Worm (Caenorhabditis elegans) whole organism, early embryonic: ENCODE data around the gene Y62F5A.10.

Experiments used
- B0310.2 ChIP-seq: sonication (generic microtip); optimal IDR thresholded peaks from 2 replicates; lab custom pipeline; 2016; ENCODE audit warnings: mild to moderate bottlenecking, missing genetic modification characterization, missing compliant biosample characterization
- F13C5.2 ChIP-seq: sonication (generic microtip); optimal IDR thresholded peaks from 2 replicates; lab custom pipeline; 2017; ENCODE audit warnings: mild to moderate bottlenecking, missing genetic modification characterization, inconsistent platforms, missing compliant biosample characterization
- aly-1 ChIP-seq: sonication (generic microtip); optimal IDR thresholded peaks from 2 replicates; lab custom pipeline; 2016; ENCODE audit warnings: missing genetic modification characterization, missing compliant biosample characterization
- ama-1 ChIP-seq: fragments of 150-350 bp; optimal IDR thresholded peaks from 2 replicates; lab custom pipeline; 2014
- ceh-13 ChIP-seq: fragments of 200-800 bp; sonication (Bioruptor generic); optimal IDR thresholded peaks from 2 replicates; lab custom pipeline; 2018; ENCODE audit warnings: mild to moderate bottlenecking, missing genetic modification characterization, missing compliant biosample characterization
- ceh-36 ChIP-seq: sonication (generic microtip); optimal IDR thresholded peaks from 2 replicates; lab custom pipeline; 2016; ENCODE audit warnings: missing genetic modification characterization, inconsistent platforms, missing compliant biosample characterization
- ets-7 ChIP-seq: sonication (generic microtip); optimal IDR thresholded peaks from 2 replicates; lab custom pipeline; 2016; ENCODE audit warnings: missing genotype, missing genetic modification characterization, missing compliant biosample characterization
- flt-1 ChIP-seq: fragments of 200-800 bp; sonication (Bioruptor generic); IDR thresholded peaks from 2 replicates; pipeline ENCODE4 v1.3.6; 2022; ENCODE audit warnings: missing genetic modification characterization, missing compliant biosample characterization
- hmbx-1 ChIP-seq: sonication (generic microtip); optimal IDR thresholded peaks from 2 replicates; lab custom pipeline; 2016; ENCODE audit warnings: mild to moderate bottlenecking, missing genetic modification characterization, missing compliant biosample characterization
- hmg-4 ChIP-seq: fragments of 200-800 bp; sonication (Bioruptor generic); optimal IDR thresholded peaks from 2 replicates; lab custom pipeline; 2018; ENCODE audit warnings: mild to moderate bottlenecking, missing genetic modification characterization, missing compliant biosample characterization
- hnd-1 ChIP-seq: sonication (generic microtip); optimal IDR thresholded peaks from 2 replicates; lab custom pipeline; 2016; ENCODE audit warnings: missing genetic modification characterization, missing compliant biosample characterization
- pes-1 ChIP-seq: fragments of 200-800 bp; sonication (Bioruptor generic); IDR thresholded peaks from 2 replicates; pipeline ENCODE4 v1.3.6; 2022; ENCODE audit warnings: missing genetic modification reagents, missing genetic modification characterization, missing compliant biosample characterization
- scrt-1 ChIP-seq: fragments of 200-800 bp; sonication (Bioruptor generic); IDR thresholded peaks from 2 replicates; pipeline ENCODE4 v1.3.6; 2022; ENCODE audit warnings: missing genetic modification characterization, missing compliant biosample characterization
- sea-1 ChIP-seq: fragments of 200-800 bp; sonication (Bioruptor generic); conservative IDR thresholded peaks from 2 replicates; pipeline ENCODE4 v1.3.6; 2022; ENCODE audit warnings: missing genetic modification characterization, missing compliant biosample characterization
- tbx-11 ChIP-seq: fragments of 200-800 bp; sonication (Bioruptor generic); IDR thresholded peaks from 2 replicates; pipeline ENCODE4 v1.3.6; 2022; ENCODE audit warnings: missing genetic modification characterization, missing compliant biosample characterization
- tbx-37 ChIP-seq: fragments of 200-800 bp; sonication (Bioruptor generic); conservative IDR thresholded peaks from 2 replicates; pipeline ENCODE4 v1.3.6; 2022; ENCODE audit warnings: missing genetic modification reagents, missing genetic modification characterization, missing compliant biosample characterization
- tra-4 ChIP-seq: sonication (generic microtip); optimal IDR thresholded peaks from 2 replicates; lab custom pipeline; 2017; ENCODE audit warnings: missing genetic modification characterization, missing compliant biosample characterization

Y62F5A.10 gene

ce11 chrII:11521300-11521699, at the start of gene Y62F5A.10:
Y62F5A.10 (plus strand) TSS chrII:11521600.
- no peak for TF ChIP-seq pes-1 (GFP tag; lab: Robert Waterston, UW)
- TF ChIP-seq hnd-1: no peak
- no peak for TF ChIP-seq B0310.2 (tag; lab: Kevin White, UChicago)
- no peak for TF ChIP-seq ets-7 (tag; lab: Kevin White, UChicago)

ce11 chrII:11471916-11472315, 49.5 kb upstream of the Y62F5A.10 start, which contains the start of gene mfn-1:
mfn-1 (minus strand) TSS chrII:11472016.
- TF ChIP-seq hmg-4 (GFP tag; lab: Kevin White, UChicago) (no peak), ceh-36 (tag; lab: Kevin White, UChicago) (no peak), aly-1 (tag; lab: Kevin White, UChicago) (no peak), pes-1 (GFP tag; lab: Robert Waterston, UW) (no peak), flt-1 (no peak), ceh-13 (GFP tag; lab: Kevin White, UChicago) (no peak), ama-1 (lab: Kevin White, UChicago) (no peak), ets-7 (tag; lab: Kevin White, UChicago) (no peak), sea-1 (GFP tag; lab: Robert Waterston, UW) (no peak), F13C5.2 (tag; lab: Kevin White, UChicago) (no peak), hmbx-1 (tag; lab: Kevin White, UChicago) (no peak), B0310.2 (tag; lab: Kevin White, UChicago) (no peak), tra-4 (tag; lab: Kevin White, UChicago) (no peak), tbx-11 (GFP tag; lab: Robert Waterston, UW) (no peak)

ce11 chrII:11472542-11472941, 48.9 kb upstream of the Y62F5A.10 start:
- no peak for TF ChIP-seq B0310.2 (tag; lab: Kevin White, UChicago)
- no peak for TF ChIP-seq tbx-37 (GFP tag; lab: Robert Waterston, UW)
- no peak for TF ChIP-seq sea-1 (GFP tag; lab: Robert Waterston, UW)
- TF ChIP-seq ceh-36 (tag; lab: Kevin White, UChicago): no peak
- TF ChIP-seq tbx-11 (GFP tag; lab: Robert Waterston, UW): no peak
- no peak for TF ChIP-seq hnd-1
- TF ChIP-seq tra-4 (tag; lab: Kevin White, UChicago): no peak
- TF ChIP-seq aly-1 (tag; lab: Kevin White, UChicago): no peak
- TF ChIP-seq F13C5.2 (tag; lab: Kevin White, UChicago): no peak
- no peak for TF ChIP-seq hmbx-1 (tag; lab: Kevin White, UChicago)
- TF ChIP-seq ama-1 (lab: Kevin White, UChicago): no peak
- TF ChIP-seq scrt-1: no peak

- TF ChIP-seq tra-4 (tag; lab: Kevin White, UChicago) (no peak), flt-1 (peak; percentile 72), hmg-4 (GFP tag; lab: Kevin White, UChicago) (peak; percentile 22), hmbx-1 (tag; lab: Kevin White, UChicago) (no peak), tbx-37 (GFP tag; lab: Robert Waterston, UW) (peak; percentile 62; the same call in 1 of the 2 replicates), F13C5.2 (tag; lab: Kevin White, UChicago) (peak; percentile 44), ama-1 (lab: Kevin White, UChicago) (no peak), ceh-13 (GFP tag; lab: Kevin White, UChicago) (no peak)
These were observed 47.7 kb upstream of the Y62F5A.10 start, which contains the start of the genes metl-1 and W02B12.11 for ce11 chrII:11473525-11474181. metl-1 (minus strand) TSS chrII:11473575. W02B12.11 (plus strand) TSS chrII:11473861.

ce11 chrII:11476410-11476809, 45.0 kb upstream of the Y62F5A.10 start, which contains the start of gene W02B12.16:
W02B12.16 (minus strand) TSS chrII:11476510.
- TF ChIP-seq hmg-4 (GFP tag; lab: Kevin White, UChicago) (no peak), scrt-1 (no peak), pes-1 (GFP tag; lab: Robert Waterston, UW) (no peak), ets-7 (tag; lab: Kevin White, UChicago) (no peak), tbx-11 (GFP tag; lab: Robert Waterston, UW) (no peak)

ce11 chrII:11479076-11479475, 42.3 kb upstream of the Y62F5A.10 start, which contains the start of gene W02B12.12:
W02B12.12 (minus strand) TSS chrII:11479176.
- TF ChIP-seq scrt-1: no peak
- TF ChIP-seq hmbx-1 (tag; lab: Kevin White, UChicago): no peak
- no peak for TF ChIP-seq ceh-36 (tag; lab: Kevin White, UChicago)
- TF ChIP-seq tbx-11 (GFP tag; lab: Robert Waterston, UW): no peak
- no peak for TF ChIP-seq pes-1 (GFP tag; lab: Robert Waterston, UW)
- TF ChIP-seq hnd-1: no peak
- TF ChIP-seq tbx-37 (GFP tag; lab: Robert Waterston, UW): no peak

ce11 chrII:11484600-11484999, 36.8 kb upstream of the Y62F5A.10 start:
- peak; percentile 93 for TF ChIP-seq ceh-13 (GFP tag; lab: Kevin White, UChicago)
- TF ChIP-seq ceh-36 (tag; lab: Kevin White, UChicago): peak; percentile 97
- peak; percentile 89 for TF ChIP-seq ets-7 (tag; lab: Kevin White, UChicago)
- TF ChIP-seq hmg-4 (GFP tag; lab: Kevin White, UChicago): peak; percentile 98
- TF ChIP-seq tra-4 (tag; lab: Kevin White, UChicago): peak; percentile 93
- TF ChIP-seq ama-1 (lab: Kevin White, UChicago): no peak
- peak; percentile 97 for TF ChIP-seq sea-1 (GFP tag; lab: Robert Waterston, UW)
- peak; percentile 97 for TF ChIP-seq aly-1 (tag; lab: Kevin White, UChicago)
- peak; percentile 97 for TF ChIP-seq pes-1 (GFP tag; lab: Robert Waterston, UW)
- peak; percentile 94 for TF ChIP-seq hnd-1
- TF ChIP-seq flt-1: peak; percentile 97
- TF ChIP-seq B0310.2 (tag; lab: Kevin White, UChicago): peak; percentile 97
- TF ChIP-seq tbx-37 (GFP tag; lab: Robert Waterston, UW): peak; percentile 98
- peak; percentile 95 for TF ChIP-seq scrt-1
- peak; percentile 89 for TF ChIP-seq hmbx-1 (tag; lab: Kevin White, UChicago)
- TF ChIP-seq tbx-11 (GFP tag; lab: Robert Waterston, UW): peak; percentile 96
- peak; percentile 97 for TF ChIP-seq F13C5.2 (tag; lab: Kevin White, UChicago)
